Worm (Caenorhabditis elegans) whole organism, midembryonic: ENCODE measurements around the gene F09G2.1.

Experiments
- T22C8.4 ChIP-seq: fragments of 200-800 bp; sonication (Bioruptor generic); IDR thresholded peaks from 2 replicates; pipeline ENCODE4 v1.3.6; 2022; ENCODE audit warnings: missing genetic modification characterization, missing compliant biosample characterization
- cog-1 ChIP-seq: sonication (generic microtip); optimal IDR thresholded peaks from 2 replicates; lab custom pipeline; 2016; ENCODE audit warnings: missing genetic modification characterization, missing compliant biosample characterization
- flt-1 ChIP-seq: fragments of 200-800 bp; sonication (Bioruptor generic); IDR thresholded peaks from 2 replicates; pipeline ENCODE4 v1.3.6; 2022; ENCODE audit warnings: missing genetic modification characterization, missing compliant biosample characterization
- klf-2 ChIP-seq: fragments of 200-800 bp; sonication (Bioruptor generic); conservative IDR thresholded peaks from 2 replicates; pipeline ENCODE4 v1.3.6; 2022; ENCODE audit warnings: missing genetic modification reagents, missing genetic modification characterization, missing compliant biosample characterization
- med-1 ChIP-seq: sonication (generic microtip); optimal IDR thresholded peaks from 2 replicates; lab custom pipeline; 2017; ENCODE audit warnings: missing genetic modification characterization, mild to moderate bottlenecking, missing compliant biosample characterization, antibody characterized with exemption, missing genetic modification reagents; ENCODE audit not compliant: insufficient read depth
- ref-1 ChIP-seq: fragments of 200-800 bp; sonication (Bioruptor generic); conservative IDR thresholded peaks from 2 replicates; pipeline ENCODE4 v1.3.6; 2022; ENCODE audit warnings: missing genetic modification reagents, missing genetic modification characterization, missing compliant biosample characterization
- tab-1 ChIP-seq: fragments of 200-800 bp; sonication (Bioruptor generic); IDR thresholded peaks from 2 replicates; pipeline ENCODE4 v1.3.6; 2022; ENCODE audit warnings: missing genetic modification characterization, missing compliant biosample characterization
- ztf-23 ChIP-seq: fragments of 200-800 bp; sonication (Bioruptor generic); IDR thresholded peaks from 2 replicates; pipeline ENCODE4 v1.3.6; 2022; ENCODE audit warnings: missing genetic modification reagents, missing genetic modification characterization, missing compliant biosample characterization
- ztf-29 ChIP-seq: fragments of 200-800 bp; sonication (Bioruptor generic); IDR thresholded peaks from 2 replicates; pipeline ENCODE4 v1.3.6; 2022; ENCODE audit warnings: missing genetic modification reagents, missing genetic modification characterization, missing compliant biosample characterization

Gene F09G2.1

ce11 chrV:7224353-7224752 lies 24.3 kb downstream of the F09G2.1 start:
- TF ChIP-seq ztf-23 (GFP tag; lab: Robert Waterston, UW), result no peak
- no peak for TF ChIP-seq klf-2 (GFP tag; lab: Robert Waterston, UW)
- TF ChIP-seq tab-1 (GFP tag; lab: Robert Waterston, UW), result no peak
- TF ChIP-seq flt-1 (GFP tag; lab: Robert Waterston, UW), result no peak
- no peak for TF ChIP-seq T22C8.4 (GFP tag; lab: Robert Waterston, UW)
- TF ChIP-seq ref-1 (GFP tag; lab: Robert Waterston, UW), result no peak
- TF ChIP-seq med-1 (GFP tag; lab: Kevin White, UChicago), result no peak
- no peak for TF ChIP-seq ztf-29 (GFP tag; lab: Robert Waterston, UW)
- TF ChIP-seq cog-1 (tag; lab: Kevin White, UChicago), result no peak

- TF ChIP-seq T22C8.4 (GFP tag; lab: Robert Waterston, UW) (no peak), cog-1 (tag; lab: Kevin White, UChicago) (no peak), ztf-23 (GFP tag; lab: Robert Waterston, UW) (no peak), flt-1 (GFP tag; lab: Robert Waterston, UW) (no peak), tab-1 (GFP tag; lab: Robert Waterston, UW) (no peak), klf-2 (GFP tag; lab: Robert Waterston, UW) (no peak), ref-1 (GFP tag; lab: Robert Waterston, UW) (no peak), med-1 (GFP tag; lab: Kevin White, UChicago) (no peak), ztf-29 (GFP tag; lab: Robert Waterston, UW) (no peak)
Observed at ce11 chrV:7224947-7225346, 24.9 kb downstream of the F09G2.1 start, which contains the start of gene fkb-3. TSS of gene fkb-3 (plus strand) at chrV:7225223.

DNA sequence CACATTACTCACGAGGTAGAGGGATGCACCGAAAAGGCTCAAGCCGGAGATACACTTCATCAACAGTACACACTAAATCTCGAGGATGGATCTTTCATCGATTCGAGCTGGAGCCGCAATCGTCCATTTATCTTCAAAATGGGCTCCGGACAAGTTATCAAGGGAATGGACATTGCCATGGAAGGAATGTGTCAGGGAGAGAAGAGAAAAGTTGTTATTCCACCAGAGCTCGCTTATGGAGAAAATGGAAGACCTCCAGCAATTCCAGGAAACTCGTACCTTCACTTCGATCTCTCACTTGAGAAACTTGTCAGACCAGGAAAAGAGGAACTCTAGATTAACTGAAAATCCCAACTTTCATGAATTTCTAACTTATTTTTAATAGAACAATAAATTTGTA lies 25.9 kb downstream of the F09G2.1 start:
- TF ChIP-seq flt-1 (GFP tag; lab: Robert Waterston, UW), result no peak
- no peak for TF ChIP-seq ref-1 (GFP tag; lab: Robert Waterston, UW)
- TF ChIP-seq klf-2 (GFP tag; lab: Robert Waterston, UW), result no peak
- no peak for TF ChIP-seq ztf-29 (GFP tag; lab: Robert Waterston, UW)
- TF ChIP-seq tab-1 (GFP tag; lab: Robert Waterston, UW), result no peak
- no peak for TF ChIP-seq T22C8.4 (GFP tag; lab: Robert Waterston, UW)
- no peak for TF ChIP-seq ztf-23 (GFP tag; lab: Robert Waterston, UW)
- no peak for TF ChIP-seq cog-1 (tag; lab: Kevin White, UChicago)
- TF ChIP-seq med-1 (GFP tag; lab: Kevin White, UChicago), result no peak

- peak; percentile 78 for TF ChIP-seq ztf-29 (GFP tag; lab: Robert Waterston, UW)
- TF ChIP-seq ref-1 (GFP tag; lab: Robert Waterston, UW), result peak; percentile 60; the same call in 1 of the 2 replicates
- peak; percentile 95 for TF ChIP-seq med-1 (GFP tag; lab: Kevin White, UChicago)
- peak; percentile 94 for TF ChIP-seq flt-1 (GFP tag; lab: Robert Waterston, UW)
- TF ChIP-seq T22C8.4 (GFP tag; lab: Robert Waterston, UW), result peak; percentile 72
- no peak for TF ChIP-seq cog-1 (tag; lab: Kevin White, UChicago)
- peak; percentile 82 for TF ChIP-seq klf-2 (GFP tag; lab: Robert Waterston, UW)
- peak; percentile 90 for TF ChIP-seq tab-1 (GFP tag; lab: Robert Waterston, UW)
- TF ChIP-seq ztf-23 (GFP tag; lab: Robert Waterston, UW), result peak; percentile 94
Observed at ce11 chrV:7230847-7231246, 30.8 kb downstream of the F09G2.1 start, which contains the start of the genes gei-6 and krr-1. TSS of gene gei-6 (minus strand) at chrV:7230848. TSS of gene krr-1 (plus strand) at chrV:7231190.

ce11 chrV:7231524-7231923 lies 31.5 kb downstream of the F09G2.1 start:
- TF ChIP-seq med-1 (GFP tag; lab: Kevin White, UChicago), result no peak
- TF ChIP-seq tab-1 (GFP tag; lab: Robert Waterston, UW), result no peak
- TF ChIP-seq T22C8.4 (GFP tag; lab: Robert Waterston, UW), result no peak
- TF ChIP-seq ref-1 (GFP tag; lab: Robert Waterston, UW), result no peak
- TF ChIP-seq ztf-23 (GFP tag; lab: Robert Waterston, UW), result no peak
- no peak for TF ChIP-seq ztf-29 (GFP tag; lab: Robert Waterston, UW)
- no peak for TF ChIP-seq cog-1 (tag; lab: Kevin White, UChicago)
- TF ChIP-seq klf-2 (GFP tag; lab: Robert Waterston, UW), result no peak
- TF ChIP-seq flt-1 (GFP tag; lab: Robert Waterston, UW), result no peak

- TF ChIP-seq klf-2 (GFP tag; lab: Robert Waterston, UW) (no peak), T22C8.4 (GFP tag; lab: Robert Waterston, UW) (no peak)
Observed at ce11 chrV:7234726-7235125, 34.7 kb downstream of the F09G2.1 start, which contains the start of gene C05C8.5. TSS of gene C05C8.5 (minus strand) at chrV:7234826.

- no peak for TF ChIP-seq ref-1 (GFP tag; lab: Robert Waterston, UW)
- no peak for TF ChIP-seq tab-1 (GFP tag; lab: Robert Waterston, UW)
- TF ChIP-seq ztf-23 (GFP tag; lab: Robert Waterston, UW), result no peak
- TF ChIP-seq klf-2 (GFP tag; lab: Robert Waterston, UW), result no peak
- no peak for TF ChIP-seq ztf-29 (GFP tag; lab: Robert Waterston, UW)
- no peak for TF ChIP-seq flt-1 (GFP tag; lab: Robert Waterston, UW)
- TF ChIP-seq cog-1 (tag; lab: Kevin White, UChicago), result no peak
- TF ChIP-seq T22C8.4 (GFP tag; lab: Robert Waterston, UW), result no peak
- TF ChIP-seq med-1 (GFP tag; lab: Kevin White, UChicago), result no peak
Observed at ce11 chrV:7236694-7237093, 36.7 kb downstream of the F09G2.1 start.

ce11 chrV:7237094-7237132 lies 36.9 kb downstream of the F09G2.1 start, which contains the start of gene hpo-9:
TSS of gene hpo-9 (minus strand) at chrV:7237130.
- TF ChIP-seq flt-1 (GFP tag; lab: Robert Waterston, UW) (no peak), tab-1 (GFP tag; lab: Robert Waterston, UW) (no peak), cog-1 (tag; lab: Kevin White, UChicago) (no peak), T22C8.4 (GFP tag; lab: Robert Waterston, UW) (no peak), ref-1 (GFP tag; lab: Robert Waterston, UW) (no peak), ztf-29 (GFP tag; lab: Robert Waterston, UW) (no peak), klf-2 (GFP tag; lab: Robert Waterston, UW) (no peak), med-1 (GFP tag; lab: Kevin White, UChicago) (no peak), ztf-23 (GFP tag; lab: Robert Waterston, UW) (no peak)

- TF ChIP-seq tab-1 (GFP tag; lab: Robert Waterston, UW) (no peak), flt-1 (GFP tag; lab: Robert Waterston, UW) (0 out of 2 replicates have a peak, but pooled peaks have one; percentile 45), cog-1 (tag; lab: Kevin White, UChicago) (peak; percentile 78), ztf-23 (GFP tag; lab: Robert Waterston, UW) (0 out of 2 replicates have a peak, but pooled peaks have one; percentile 56)
Observed at ce11 chrV:7237133-7237532, 37.1 kb downstream of the F09G2.1 start, which contains the start of gene hyls-1. TSS of gene hyls-1 (plus strand) at chrV:7237381.
